Worm (Caenorhabditis elegans) whole organism, mixed stage, embryonic: ENCODE results near the gene pat-4.

Source experiments
- bed-3 ChIP-seq: fragments of 200-800 bp; sonication (Bioruptor generic); optimal IDR thresholded peaks from 3 replicates; lab custom pipeline; 2018; ENCODE audit warnings: mild to moderate bottlenecking, missing genetic modification characterization, moderate library complexity, missing compliant biosample characterization
- blmp-1 ChIP-seq: fragments of 150-350 bp; optimal IDR thresholded peaks from 2 replicates; lab custom pipeline; 2014; ENCODE audit warnings: missing biosample characterization, missing genetic modification characterization
- ceh-39 ChIP-seq: fragments of 150-350 bp; optimal IDR thresholded peaks from 2 replicates; lab custom pipeline; 2014; ENCODE audit warnings: missing biosample characterization, missing genetic modification characterization
- ceh-83 ChIP-seq: fragments of 200-800 bp; sonication (Bioruptor generic); optimal IDR thresholded peaks from 2 replicates; lab custom pipeline; 2018; ENCODE audit warnings: mild to moderate bottlenecking, missing genetic modification characterization, missing compliant biosample characterization
- ces-1 ChIP-seq: fragments of 150-350 bp; optimal IDR thresholded peaks from 2 replicates; lab custom pipeline; 2014; ENCODE audit warnings: missing biosample characterization, missing genetic modification reagents, missing genetic modification characterization
- cnd-1 ChIP-seq: fragments of 200-800 bp; sonication (Bioruptor generic); optimal IDR thresholded peaks from 2 replicates; lab custom pipeline; 2018; ENCODE audit warnings: mild to moderate bottlenecking, missing genetic modification characterization, missing compliant biosample characterization
- drap-1 ChIP-seq: fragments of 200-800 bp; sonication (Bioruptor generic); optimal IDR thresholded peaks from 3 replicates; lab custom pipeline; 2018; ENCODE audit warnings: mild to moderate bottlenecking, missing genetic modification characterization, missing compliant biosample characterization
- elt-1 ChIP-seq: sonication (generic microtip); optimal IDR thresholded peaks from 2 replicates; lab custom pipeline; 2017; ENCODE audit warnings: missing genetic modification characterization, mild to moderate bottlenecking, missing compliant biosample characterization, antibody characterized with exemption, moderate library complexity, borderline replicate concordance; ENCODE audit not compliant: insufficient read depth
- elt-3 ChIP-seq: fragments of 150-350 bp; optimal IDR thresholded peaks from 2 replicates; lab custom pipeline; 2014; ENCODE audit warnings: missing biosample characterization, missing genetic modification characterization
- flh-1 ChIP-seq: fragments of 200-800 bp; sonication (Bioruptor generic); optimal IDR thresholded peaks from 2 replicates; lab custom pipeline; 2018; ENCODE audit warnings: mild to moderate bottlenecking, missing genetic modification characterization, moderate library complexity, missing compliant biosample characterization
- ham-2 ChIP-seq: fragments of 200-800 bp; sonication (Bioruptor generic); optimal IDR thresholded peaks from 2 replicates; lab custom pipeline; 2018; ENCODE audit warnings: mild to moderate bottlenecking, missing genetic modification characterization, missing compliant biosample characterization
- hlh-1 ChIP-seq: fragments of 150-350 bp; optimal IDR thresholded peaks from 2 replicates; lab custom pipeline; 2014; ENCODE audit warnings: missing biosample characterization, missing genetic modification reagents, missing genetic modification characterization
- lin-13 ChIP-seq: fragments of 150-350 bp; optimal IDR thresholded peaks from 2 replicates; lab custom pipeline; 2014; ENCODE audit warnings: missing biosample characterization, missing genetic modification characterization
- lin-32 ChIP-seq: fragments of 200-800 bp; sonication (Bioruptor generic); optimal IDR thresholded peaks from 2 replicates; lab custom pipeline; 2018; ENCODE audit warnings: mild to moderate bottlenecking, missing genetic modification characterization, missing compliant biosample characterization
- lsy-2 ChIP-seq: fragments of 150-350 bp; optimal IDR thresholded peaks from 2 replicates; lab custom pipeline; 2014; ENCODE audit warnings: missing biosample characterization, missing genetic modification characterization
- mab-5 ChIP-seq: fragments of 150-350 bp; optimal IDR thresholded peaks from 2 replicates; lab custom pipeline; 2014; ENCODE audit warnings: missing biosample characterization, missing genetic modification characterization
- mep-1 ChIP-seq: fragments of 150-350 bp; optimal IDR thresholded peaks from 2 replicates; lab custom pipeline; 2017; ENCODE audit warnings: missing biosample characterization, missing genetic modification reagents, missing genetic modification characterization, inconsistent platforms
- mls-2 ChIP-seq: sonication (generic microtip); optimal IDR thresholded peaks from 2 replicates; lab custom pipeline; 2016; ENCODE audit warnings: mild to moderate bottlenecking, missing genetic modification characterization, moderate library complexity, missing compliant biosample characterization
- nhr-12 ChIP-seq: fragments of 150-350 bp; optimal IDR thresholded peaks from 2 replicates; lab custom pipeline; 2014; ENCODE audit warnings: missing biosample characterization, missing genetic modification characterization
- nhr-2 ChIP-seq: fragments of 150-350 bp; optimal IDR thresholded peaks from 2 replicates; lab custom pipeline; 2014; ENCODE audit warnings: missing biosample characterization, missing genetic modification characterization
- nhr-28 ChIP-seq: fragments of 150-350 bp; optimal IDR thresholded peaks from 2 replicates; lab custom pipeline; 2014; ENCODE audit warnings: missing biosample characterization, missing genetic modification characterization
- sem-2 ChIP-seq: fragments of 200-800 bp; sonication (Bioruptor generic); optimal IDR thresholded peaks from 2 replicates; lab custom pipeline; 2018; ENCODE audit warnings: mild to moderate bottlenecking, missing genetic modification characterization, missing compliant biosample characterization
- snpc-4 ChIP-seq: fragments of 150-350 bp; optimal IDR thresholded peaks from 2 replicates; lab custom pipeline; 2014; ENCODE audit warnings: missing biosample characterization, missing genetic modification characterization
- sptf-1 ChIP-seq: sonication (generic microtip); optimal IDR thresholded peaks from 2 replicates; lab custom pipeline; 2017; ENCODE audit warnings: mild to moderate bottlenecking, missing genetic modification characterization, moderate library complexity, missing compliant biosample characterization
- tbx-8 ChIP-seq: fragments of 200-800 bp; sonication (Bioruptor generic); optimal IDR thresholded peaks from 2 replicates; lab custom pipeline; 2018; ENCODE audit warnings: mild to moderate bottlenecking, missing genetic modification characterization, moderate library complexity, missing compliant biosample characterization
- unc-120 ChIP-seq: sonication (generic microtip); optimal IDR thresholded peaks from 2 replicates; lab custom pipeline; 2017; ENCODE audit warnings: missing genetic modification characterization, missing compliant biosample characterization; ENCODE audit not compliant: poor library complexity, severe bottlenecking
- unc-62 ChIP-seq: fragments of 150-350 bp; optimal IDR thresholded peaks from 2 replicates; lab custom pipeline; 2014; ENCODE audit warnings: missing biosample characterization, missing genetic modification reagents, missing genetic modification characterization
- zip-8 ChIP-seq: fragments of 150-350 bp; optimal IDR thresholded peaks from 2 replicates; lab custom pipeline; 2014; ENCODE audit warnings: missing biosample characterization, missing genetic modification characterization
- ztf-11 ChIP-seq: fragments of 150-350 bp; optimal IDR thresholded peaks from 2 replicates; lab custom pipeline; 2014; ENCODE audit warnings: missing biosample characterization, missing genetic modification characterization

pat-4 gene

ce11 chrIII:51622-52021 lies 43.0 kb downstream of the pat-4 start:
- TF ChIP-seq zip-8 (tag; lab: Kevin White, UChicago) (no peak), nhr-28 (tag; lab: Kevin White, UChicago) (no peak), snpc-4 (no peak), hlh-1 (tag; lab: Kevin White, UChicago) (no peak), mls-2 (tag; lab: Kevin White, UChicago) (no peak), lsy-2 (tag; lab: Kevin White, UChicago) (no peak), lin-13 (tag; lab: Kevin White, UChicago) (no peak), drap-1 (no peak), nhr-2 (tag; lab: Kevin White, UChicago) (no peak), cnd-1 (tag; lab: Kevin White, UChicago) (no peak), unc-120 (tag; lab: Kevin White, UChicago) (no peak), ces-1 (no peak), ham-2 (GFP tag; lab: Kevin White, UChicago) (no peak)

- no peak for TF ChIP-seq ceh-39 (tag; lab: Kevin White, UChicago)
- TF ChIP-seq mep-1 (tag; lab: Kevin White, UChicago), result no peak
- TF ChIP-seq mab-5 (tag; lab: Kevin White, UChicago), result no peak
- no peak for TF ChIP-seq mls-2 (tag; lab: Kevin White, UChicago)
- TF ChIP-seq sptf-1, result no peak
- no peak for TF ChIP-seq tbx-8 (GFP tag; lab: Kevin White, UChicago)
Measured at ce11 chrIII:50418-50817, 44.2 kb downstream of the pat-4 start.

ce11 chrIII:49064-49463 lies 45.5 kb downstream of the pat-4 start:
- TF ChIP-seq elt-1, result no peak
- no peak for TF ChIP-seq mab-5 (tag; lab: Kevin White, UChicago)
- TF ChIP-seq unc-120 (tag; lab: Kevin White, UChicago), result no peak

DNA sequence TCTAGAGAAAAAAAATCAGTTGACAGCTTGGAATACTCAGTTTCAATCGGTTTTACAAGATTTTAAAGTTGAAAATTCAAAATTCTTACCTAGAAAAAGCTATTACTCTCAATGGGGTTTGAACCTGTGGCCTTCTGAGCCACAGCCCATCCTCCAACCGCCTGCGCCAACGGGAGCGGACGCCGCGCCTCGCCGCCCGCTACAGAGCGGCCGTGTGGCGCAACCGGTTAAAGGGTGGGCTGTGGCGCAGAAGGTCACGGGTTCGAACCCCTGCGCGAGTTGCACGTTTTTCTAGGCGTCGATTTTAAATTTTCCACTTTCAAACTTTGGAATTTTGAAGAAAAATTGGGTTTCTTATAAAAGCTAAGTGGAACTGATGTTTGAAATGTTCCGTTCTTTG lies 46.3 kb downstream of the pat-4 start:
- TF ChIP-seq drap-1 (no peak), ham-2 (GFP tag; lab: Kevin White, UChicago) (no peak), unc-120 (tag; lab: Kevin White, UChicago) (no peak), sem-2 (no peak), zip-8 (tag; lab: Kevin White, UChicago) (no peak), bed-3 (no peak), sptf-1 (no peak), tbx-8 (GFP tag; lab: Kevin White, UChicago) (no peak), hlh-1 (tag; lab: Kevin White, UChicago) (no peak), lsy-2 (tag; lab: Kevin White, UChicago) (no peak), mls-2 (tag; lab: Kevin White, UChicago) (no peak), lin-32 (GFP tag; lab: Kevin White, UChicago) (no peak), unc-62 (GFP tag; lab: Kevin White, UChicago) (no peak)

DNA sequence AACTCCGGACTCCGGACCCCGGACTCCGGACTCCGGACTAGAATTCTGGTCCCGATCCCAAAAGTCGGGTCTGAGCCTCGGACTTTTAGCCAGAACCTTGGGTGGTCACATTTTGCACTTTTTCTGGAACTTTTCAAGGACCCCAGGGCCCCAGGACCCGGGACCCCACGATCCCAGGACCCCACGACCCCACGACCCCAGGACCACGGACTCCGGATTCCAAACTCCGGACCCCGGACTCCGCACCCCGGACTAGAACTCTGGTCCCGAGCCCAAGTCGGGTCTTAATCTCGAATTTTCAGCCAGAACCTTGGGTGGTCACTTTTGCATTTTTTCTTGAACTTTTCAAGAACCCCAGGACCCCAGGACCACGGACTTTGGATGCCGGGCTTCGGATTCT lies 51.9 kb downstream of the pat-4 start:
- TF ChIP-seq unc-62 (GFP tag; lab: Kevin White, UChicago) (no peak), drap-1 (no peak), tbx-8 (GFP tag; lab: Kevin White, UChicago) (no peak), flh-1 (GFP tag; lab: Kevin White, UChicago) (no peak), mab-5 (tag; lab: Kevin White, UChicago) (no peak), unc-120 (tag; lab: Kevin White, UChicago) (no peak), blmp-1 (tag; lab: Kevin White, UChicago) (no peak)

DNA sequence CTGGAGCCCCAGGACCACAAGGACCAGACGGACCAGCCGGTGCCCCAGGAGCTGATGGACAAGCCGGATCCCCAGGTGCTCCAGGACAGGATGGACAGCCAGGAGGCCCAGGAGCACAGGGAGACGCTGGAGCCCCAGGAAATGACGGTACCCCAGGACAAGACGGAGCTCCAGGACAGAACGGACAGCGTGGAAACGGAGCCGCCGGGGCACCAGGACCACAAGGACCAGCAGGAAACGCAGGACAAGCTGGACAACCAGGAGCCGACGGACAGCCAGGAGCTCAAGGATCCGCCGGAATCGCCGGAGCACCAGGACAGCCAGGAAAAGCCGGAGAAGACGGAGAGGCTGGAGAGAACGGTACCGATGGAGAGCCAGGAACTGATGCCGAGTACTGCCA lies 53.1 kb downstream of the pat-4 start:
- TF ChIP-seq hlh-1 (tag; lab: Kevin White, UChicago), result no peak
- TF ChIP-seq ceh-83 (GFP tag; lab: Kevin White, UChicago), result no peak
- TF ChIP-seq tbx-8 (GFP tag; lab: Kevin White, UChicago), result no peak
- TF ChIP-seq elt-3 (tag; lab: Kevin White, UChicago), result no peak
- TF ChIP-seq snpc-4, result no peak
- no peak for TF ChIP-seq sem-2
- TF ChIP-seq mls-2 (tag; lab: Kevin White, UChicago), result no peak
- no peak for TF ChIP-seq zip-8 (tag; lab: Kevin White, UChicago)
- no peak for TF ChIP-seq bed-3
- TF ChIP-seq blmp-1 (tag; lab: Kevin White, UChicago), result no peak
- TF ChIP-seq mep-1 (tag; lab: Kevin White, UChicago), result no peak
- TF ChIP-seq sptf-1, result no peak
- TF ChIP-seq ztf-11 (tag; lab: Kevin White, UChicago), result no peak
- TF ChIP-seq elt-1, result no peak
- no peak for TF ChIP-seq nhr-12
